Fruit fly (Drosophila melanogaster): ENCODE results near the gene porin.

porin gene

DNA sequence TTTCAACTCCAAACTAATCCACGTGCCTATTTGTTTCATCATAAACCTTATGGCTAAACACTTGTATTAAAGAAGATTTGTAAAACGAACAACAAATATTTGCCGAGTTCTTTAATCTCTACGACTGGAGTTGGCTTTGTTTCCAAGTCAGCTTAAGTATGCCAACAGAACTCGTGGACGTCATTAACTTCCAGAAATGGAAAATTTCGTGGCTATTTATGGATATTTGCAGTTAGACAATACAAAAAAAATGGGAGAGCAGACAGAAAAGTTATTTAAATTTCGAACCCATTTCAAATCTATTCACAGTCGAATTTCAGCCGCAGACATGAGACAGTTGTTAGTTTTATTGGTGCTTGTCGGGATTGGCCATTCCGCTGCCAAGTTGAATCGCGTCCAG, 30.2 kb downstream of the porin start, which contains the start of gene CG17134:
Gene CG17134 (plus strand): TSS at position 301 of the 400 bp plus-strand sequence.
- TF ChIP-seq CG8478 (optimal IDR thresholded peaks at IDR 0.05), result no peak
- no peak for TF ChIP-seq CTCF (optimal IDR thresholded peaks at IDR 0.05)

DNA sequence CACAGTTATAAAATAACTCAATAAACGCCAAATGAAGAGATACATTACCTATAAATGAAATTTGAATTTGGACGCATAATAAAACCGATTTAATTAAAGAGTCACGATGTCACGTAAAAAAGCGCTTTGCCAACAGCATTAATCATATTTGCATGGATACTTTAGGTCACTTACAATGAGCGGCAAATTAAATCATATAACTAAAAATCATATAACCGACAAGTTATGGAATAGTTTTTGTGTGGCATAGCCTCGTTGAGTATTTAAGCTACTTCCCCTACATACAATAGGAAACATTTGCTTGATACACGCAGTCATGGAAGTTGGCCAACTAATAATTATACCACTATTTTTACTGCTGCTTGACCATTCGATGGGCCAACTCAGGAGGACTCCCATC, 31.8 kb downstream of the porin start, which contains the start of gene CG6508:
Gene CG6508 (plus strand): TSS at position 301 of the 400 bp plus-strand sequence.
- TF ChIP-seq CTCF (optimal IDR thresholded peaks at IDR 0.05), result no peak
- no peak for TF ChIP-seq CG8478 (optimal IDR thresholded peaks at IDR 0.05)

DNA sequence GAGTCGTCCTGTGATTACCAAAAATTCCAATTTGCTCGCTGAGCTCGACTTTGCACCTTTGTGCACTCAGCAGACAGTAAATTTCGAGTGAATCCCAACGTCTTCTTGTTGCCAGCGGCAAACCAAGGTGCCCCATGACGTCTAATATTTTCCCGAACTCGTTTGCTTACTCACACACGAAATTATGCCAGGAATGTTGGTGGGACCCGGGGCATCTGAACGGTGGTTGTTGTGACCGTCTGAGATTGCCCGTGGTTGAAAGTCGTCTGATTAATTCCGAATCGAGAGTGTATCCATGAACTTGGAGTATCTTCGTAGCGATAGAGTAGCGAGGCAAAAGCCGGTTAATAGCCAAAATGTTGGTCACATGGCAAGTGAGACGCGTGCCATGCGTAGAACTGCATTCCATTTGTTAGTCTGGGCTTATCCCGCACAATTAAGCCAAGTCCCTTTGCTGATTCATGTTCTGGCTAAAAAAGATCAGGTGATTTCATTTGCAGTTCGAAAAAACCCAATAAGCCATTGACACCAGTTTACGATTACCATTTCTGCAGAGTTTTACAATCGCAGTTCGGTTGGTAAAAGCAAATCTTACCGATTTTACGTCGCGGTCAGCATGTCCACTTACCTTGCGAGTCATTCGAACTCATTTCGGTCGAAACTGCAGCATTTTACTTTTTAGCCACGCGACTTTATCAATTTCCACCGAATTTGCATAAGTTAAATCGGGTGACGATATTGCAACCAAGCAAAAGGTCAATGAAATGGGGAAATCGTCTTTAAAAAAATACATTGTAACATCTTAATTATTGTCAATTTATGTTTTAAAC, 48.5 kb downstream of the porin start:
- no peak for TF ChIP-seq CG8478 (optimal IDR thresholded peaks at IDR 0.05)
- no peak for TF ChIP-seq CTCF (optimal IDR thresholded peaks at IDR 0.05)

DNA sequence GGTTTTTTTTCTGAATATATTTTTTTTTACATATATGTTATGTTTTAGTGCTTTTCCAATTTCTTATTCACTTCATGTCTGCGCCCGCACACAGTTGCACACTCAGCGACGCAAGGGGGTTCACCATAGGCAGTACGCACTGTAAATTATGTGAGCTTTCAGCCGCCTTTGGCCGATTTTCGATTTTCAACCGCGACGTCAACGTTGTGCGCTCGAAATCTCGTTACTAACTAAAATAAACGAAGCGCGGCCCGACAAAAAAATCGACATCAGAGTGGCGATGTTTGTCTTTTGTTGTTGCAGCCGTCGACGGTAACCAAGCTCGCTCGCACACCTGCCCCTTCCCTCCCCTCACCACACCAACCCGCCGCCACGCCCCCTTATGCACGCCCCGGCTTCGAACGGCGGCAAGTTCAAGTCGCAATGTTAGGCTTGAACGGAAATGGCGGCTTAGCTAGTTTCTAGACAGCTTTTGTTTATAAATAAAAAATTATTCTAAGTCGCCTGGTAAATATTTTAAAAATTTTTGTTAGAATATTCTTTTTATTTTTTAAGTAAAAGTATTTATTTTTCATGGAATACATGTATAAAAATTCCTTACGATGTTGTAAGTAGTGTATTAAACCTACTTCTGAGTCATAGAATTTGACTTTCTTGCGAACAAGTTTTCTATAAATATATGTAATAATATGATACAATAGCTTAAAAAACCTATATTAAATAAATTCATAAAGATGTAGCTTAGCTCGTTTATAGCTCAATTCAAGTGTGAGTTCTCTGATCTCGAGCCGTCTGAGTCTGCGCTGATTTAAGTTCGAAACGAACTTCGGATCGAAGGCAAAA, 49.5 kb downstream of the porin start, which contains the start of gene CG31869:
Gene CG31869 (minus strand): TSS at position 233 of the 843 bp plus-strand sequence.
- TF ChIP-seq CTCF (optimal IDR thresholded peaks at IDR 0.05) (no peak), CG8478 (optimal IDR thresholded peaks at IDR 0.05) (no peak)
